Worm (Caenorhabditis elegans): ENCODE results near the gene ras-1.

Gene ras-1

ce11 chrII:12352115-12352514 is at the start of gene ras-1:
Gene ras-1, minus strand, starts transcription at chrII:12352243.
- TF ChIP-seq dao-5 (tag; optimal IDR thresholded peaks at IDR 0.05): no peak
- no peak for TF ChIP-seq him-1 (tag; optimal IDR thresholded peaks at IDR 0.05)
- TF ChIP-seq W03F9.2 (tag; optimal IDR thresholded peaks at IDR 0.05): no peak

- TF ChIP-seq him-1 (tag; optimal IDR thresholded peaks at IDR 0.05): no peak
- no peak for TF ChIP-seq dao-5 (tag; optimal IDR thresholded peaks at IDR 0.05)
- TF ChIP-seq W03F9.2 (tag; optimal IDR thresholded peaks at IDR 0.05): no peak
Measured at ce11 chrII:12401791-12402190, 49.7 kb upstream of the ras-1 start, which contains the start of gene sre-29. Gene sre-29, minus strand, starts transcription at chrII:12401891.

- no peak for TF ChIP-seq dao-5 (tag; optimal IDR thresholded peaks at IDR 0.05)
- no peak for TF ChIP-seq W03F9.2 (tag; optimal IDR thresholded peaks at IDR 0.05)
- TF ChIP-seq him-1 (tag; optimal IDR thresholded peaks at IDR 0.05): no peak
Measured at ce11 chrII:12397656-12398055, 45.6 kb upstream of the ras-1 start, which contains the start of gene F57G9.7. Gene F57G9.7, minus strand, starts transcription at chrII:12397756.

- TF ChIP-seq W03F9.2 (tag; optimal IDR thresholded peaks at IDR 0.05) (no peak), him-1 (tag; optimal IDR thresholded peaks at IDR 0.05) (no peak), dao-5 (tag; optimal IDR thresholded peaks at IDR 0.05) (no peak)
Measured at ce11 chrII:12394138-12394537, 42.1 kb upstream of the ras-1 start.

ce11 chrII:12393690-12394089 is 41.6 kb upstream of the ras-1 start, which contains the start of gene Y57A10B.7:
Gene Y57A10B.7, minus strand, starts transcription at chrII:12393790.
- TF ChIP-seq him-1 (tag; optimal IDR thresholded peaks at IDR 0.05) (no peak), W03F9.2 (tag; optimal IDR thresholded peaks at IDR 0.05) (no peak), dao-5 (tag; optimal IDR thresholded peaks at IDR 0.05) (no peak)

ce11 chrII:12389783-12390182 is 37.7 kb upstream of the ras-1 start, which contains the start of gene Y57A10B.6:
Gene Y57A10B.6, plus strand, starts transcription at chrII:12390083.
- TF ChIP-seq W03F9.2 (tag; optimal IDR thresholded peaks at IDR 0.05): no peak
- no peak for TF ChIP-seq him-1 (tag; optimal IDR thresholded peaks at IDR 0.05)
- TF ChIP-seq dao-5 (tag; optimal IDR thresholded peaks at IDR 0.05): no peak

- TF ChIP-seq him-1 (tag; optimal IDR thresholded peaks at IDR 0.05) (no peak), W03F9.2 (tag; optimal IDR thresholded peaks at IDR 0.05) (no peak), dao-5 (tag; optimal IDR thresholded peaks at IDR 0.05) (no peak)
Measured at ce11 chrII:12387980-12388379, 35.9 kb upstream of the ras-1 start, which contains the start of gene sre-41. Gene sre-41, plus strand, starts transcription at chrII:12388280.

- TF ChIP-seq dao-5 (tag; optimal IDR thresholded peaks at IDR 0.05) (no peak), W03F9.2 (tag; optimal IDR thresholded peaks at IDR 0.05) (no peak), him-1 (tag; optimal IDR thresholded peaks at IDR 0.05) (no peak)
Measured at ce11 chrII:12387487-12387886, 35.4 kb upstream of the ras-1 start.

ce11 chrII:12386781-12387180 is 34.7 kb upstream of the ras-1 start, which contains the start of gene sre-42:
Gene sre-42, minus strand, starts transcription at chrII:12386881.
- no peak for TF ChIP-seq him-1 (tag; optimal IDR thresholded peaks at IDR 0.05)
- TF ChIP-seq W03F9.2 (tag; optimal IDR thresholded peaks at IDR 0.05): no peak
- no peak for TF ChIP-seq dao-5 (tag; optimal IDR thresholded peaks at IDR 0.05)

- TF ChIP-seq dao-5 (tag; optimal IDR thresholded peaks at IDR 0.05) (no peak), W03F9.2 (tag; optimal IDR thresholded peaks at IDR 0.05) (no peak), him-1 (tag; optimal IDR thresholded peaks at IDR 0.05) (no peak)
Measured at ce11 chrII:12385815-12386214, 33.8 kb upstream of the ras-1 start.

ce11 chrII:12382625-12383562 is 30.9 kb upstream of the ras-1 start, which contains the start of gene btb-14:
Gene btb-14, plus strand, starts transcription at chrII:12383463.
- no peak for TF ChIP-seq dao-5 (tag; optimal IDR thresholded peaks at IDR 0.05)
- TF ChIP-seq W03F9.2 (tag; optimal IDR thresholded peaks at IDR 0.05): no peak
- TF ChIP-seq him-1 (tag; optimal IDR thresholded peaks at IDR 0.05): peak; percentile 11

- no peak for TF ChIP-seq him-1 (tag; optimal IDR thresholded peaks at IDR 0.05)
- TF ChIP-seq dao-5 (tag; optimal IDR thresholded peaks at IDR 0.05): no peak
- no peak for TF ChIP-seq W03F9.2 (tag; optimal IDR thresholded peaks at IDR 0.05)
Measured at ce11 chrII:12380888-12381287, 28.8 kb upstream of the ras-1 start.

- TF ChIP-seq dao-5 (tag; optimal IDR thresholded peaks at IDR 0.05): no peak
- TF ChIP-seq W03F9.2 (tag; optimal IDR thresholded peaks at IDR 0.05): no peak
- no peak for TF ChIP-seq him-1 (tag; optimal IDR thresholded peaks at IDR 0.05)
Measured at ce11 chrII:12379430-12379829, 27.4 kb upstream of the ras-1 start, which contains the start of gene marc-5. Gene marc-5, minus strand, starts transcription at chrII:12379530.

- TF ChIP-seq W03F9.2 (tag; optimal IDR thresholded peaks at IDR 0.05) (no peak), dao-5 (tag; optimal IDR thresholded peaks at IDR 0.05) (no peak), him-1 (tag; optimal IDR thresholded peaks at IDR 0.05) (peak; percentile 12)
Measured at ce11 chrII:12378793-12379192, 26.8 kb upstream of the ras-1 start.
